Worm (Caenorhabditis elegans) whole organism, L4 larva: ENCODE results near the gene C06E2.2.

Experiments
- Y75B8A.6 ChIP-seq: fragments of 200-800 bp; sonication (Bioruptor generic); IDR thresholded peaks from 2 replicates; pipeline ENCODE4 v1.3.6; 2022; ENCODE audit warnings: missing genetic modification reagents, missing genetic modification characterization, missing compliant biosample characterization
- aha-1 ChIP-seq: fragments of 150-350 bp; peaks from one replicate; lab custom pipeline; 2014; ENCODE audit warnings: missing biosample characterization, missing genetic modification characterization
- ceh-28 ChIP-seq: fragments of 150-350 bp; optimal IDR thresholded peaks from 2 replicates; lab custom pipeline; 2014; ENCODE audit warnings: missing biosample characterization, missing genetic modification reagents, missing genetic modification characterization
- ceh-82 ChIP-seq: sonication (generic microtip); optimal IDR thresholded peaks from 2 replicates; lab custom pipeline; 2017; ENCODE audit warnings: missing biosample characterization, missing genetic modification characterization
- ctbp-1 ChIP-seq: fragments of 200-800 bp; sonication (Bioruptor generic); IDR thresholded peaks from 2 replicates; pipeline ENCODE4 v1.3.6; 2022; ENCODE audit warnings: missing genetic modification reagents, missing genetic modification characterization, missing compliant biosample characterization
- daf-16 ChIP-seq, 3 experiments: sonication (generic microtip); optimal IDR thresholded peaks; 2 replicates each; lab custom pipeline; 2016 to 2017; ENCODE audit warnings: missing genetic modification characterization in 3 of 3, missing genetic modification reagents in 3 of 3, mild to moderate bottlenecking in 2 of 3, missing compliant biosample characterization in 2 of 3, missing biosample characterization in 1 of 3, moderate library complexity in 1 of 3
- dmd-9 ChIP-seq: fragments of 200-800 bp; sonication (Bioruptor generic); IDR thresholded peaks from 2 replicates; pipeline ENCODE4 v1.3.6; 2022; ENCODE audit warnings: missing genetic modification reagents, missing genetic modification characterization, missing compliant biosample characterization
- dpl-1 ChIP-seq: fragments of 150-350 bp; optimal IDR thresholded peaks from 2 replicates; lab custom pipeline; 2014; ENCODE audit warnings: missing biosample characterization, missing genetic modification reagents, missing genetic modification characterization
- dve-1 ChIP-seq: sonication (generic microtip); optimal IDR thresholded peaks from 2 replicates; lab custom pipeline; 2017; ENCODE audit warnings: antibody characterized with exemption, mild to moderate bottlenecking, missing genetic modification characterization, missing compliant biosample characterization; ENCODE audit not compliant: insufficient read depth
- gei-8 ChIP-seq: fragments of 200-800 bp; sonication (Bioruptor generic); optimal IDR thresholded peaks from 2 replicates; lab custom pipeline; 2018; ENCODE audit warnings: mild to moderate bottlenecking, missing genetic modification characterization, missing compliant biosample characterization
- hlh-30 ChIP-seq: sonication (generic microtip); optimal IDR thresholded peaks from 2 replicates; lab custom pipeline; 2017; ENCODE audit warnings: antibody characterized with exemption, mild to moderate bottlenecking, missing genetic modification characterization, missing compliant biosample characterization; ENCODE audit not compliant: insufficient read depth
- hmg-1.1 ChIP-seq: fragments of 200-800 bp; sonication (Bioruptor generic); IDR thresholded peaks from 2 replicates; pipeline ENCODE4 v1.3.6; 2022; ENCODE audit warnings: missing genetic modification reagents, missing genetic modification characterization, missing compliant biosample characterization
- lin-13 ChIP-seq: fragments of 150-350 bp; optimal IDR thresholded peaks from 2 replicates; lab custom pipeline; 2014; ENCODE audit warnings: missing biosample characterization, missing genetic modification reagents, missing genetic modification characterization
- lin-29 ChIP-seq: fragments of 200-800 bp; sonication (Bioruptor generic); IDR thresholded peaks from 2 replicates; pipeline ENCODE4 v1.3.6; 2022; ENCODE audit warnings: missing genetic modification reagents, missing genetic modification characterization, missing compliant biosample characterization
- lin-38 ChIP-seq: fragments of 200-800 bp; sonication (Bioruptor generic); IDR thresholded peaks from 2 replicates; pipeline ENCODE4 v1.3.6; 2022; ENCODE audit warnings: missing genetic modification reagents, missing genetic modification characterization, missing compliant biosample characterization
- madf-9 ChIP-seq: fragments of 200-800 bp; sonication (Bioruptor generic); conservative IDR thresholded peaks from 2 replicates; pipeline ENCODE4 v1.3.6; 2022; ENCODE audit warnings: missing genetic modification reagents, missing genetic modification characterization, missing compliant biosample characterization
- mdl-1 ChIP-seq, 2 experiments: fragments of 150-350 bp in 1 of 2; sonication (generic microtip) in 1 of 2; optimal IDR thresholded peaks; 2 replicates each; lab custom pipeline; 2014 to 2017; ENCODE audit warnings: missing biosample characterization in 2 of 2, missing genetic modification characterization in 2 of 2
- mdt-29 ChIP-seq: fragments of 200-800 bp; sonication (Bioruptor generic); IDR thresholded peaks from 2 replicates; pipeline ENCODE4 v1.3.6; 2022; ENCODE audit warnings: missing genetic modification reagents, missing genetic modification characterization, missing compliant biosample characterization
- mxl-3 ChIP-seq: fragments of 200-800 bp; sonication (Bioruptor generic); optimal IDR thresholded peaks from 2 replicates; lab custom pipeline; 2018; ENCODE audit warnings: mild to moderate bottlenecking, missing genetic modification characterization, missing compliant biosample characterization
- nhr-10 ChIP-seq: fragments of 150-350 bp; optimal IDR thresholded peaks from 2 replicates; lab custom pipeline; 2014; ENCODE audit warnings: missing biosample characterization, missing genetic modification characterization
- nhr-102 ChIP-seq: sonication (generic microtip); optimal IDR thresholded peaks from 2 replicates; lab custom pipeline; 2016; ENCODE audit warnings: mild to moderate bottlenecking, missing genetic modification characterization, moderate library complexity, missing compliant biosample characterization
- nhr-28 ChIP-seq: fragments of 150-350 bp; optimal IDR thresholded peaks from 2 replicates; lab custom pipeline; 2014; ENCODE audit warnings: missing biosample characterization, missing genetic modification characterization
- nhr-6 ChIP-seq: fragments of 150-350 bp; optimal IDR thresholded peaks from 2 replicates; lab custom pipeline; 2014; ENCODE audit warnings: missing biosample characterization, missing genetic modification characterization
- nhr-77 ChIP-seq: fragments of 150-350 bp; optimal IDR thresholded peaks from 2 replicates; lab custom pipeline; 2014; ENCODE audit warnings: missing biosample characterization, missing genetic modification characterization
- pha-4 ChIP-seq, 2 experiments: fragments of 150-350 bp in 1 of 2; fragments of 200-800 bp in 1 of 2; sonication (Bioruptor generic) in 1 of 2; IDR thresholded peaks in 1 of 2; optimal IDR thresholded peaks in 1 of 2; 2 replicates each; pipeline versions ENCODE4 v1.3.6 to Lab custom; 2014 to 2022; ENCODE audit warnings: missing genetic modification characterization in 2 of 2, missing genetic modification reagents in 2 of 2, missing biosample characterization in 1 of 2, missing compliant biosample characterization in 1 of 2
- php-3 ChIP-seq: fragments of 200-800 bp; sonication (Bioruptor generic); IDR thresholded peaks from 2 replicates; pipeline ENCODE4 v1.3.6; 2022; ENCODE audit warnings: missing genetic modification reagents, missing genetic modification characterization, missing compliant biosample characterization
- pqm-1 ChIP-seq: sonication (generic microtip); optimal IDR thresholded peaks from 2 replicates; lab custom pipeline; 2017; ENCODE audit warnings: missing biosample characterization, missing genetic modification characterization
- rbr-2 ChIP-seq: sonication (generic microtip); optimal IDR thresholded peaks from 2 replicates; lab custom pipeline; 2016; ENCODE audit warnings: missing genotype, missing genetic modification characterization, missing compliant biosample characterization
- spr-1 ChIP-seq: sonication (generic microtip); optimal IDR thresholded peaks from 2 replicates; lab custom pipeline; 2016; ENCODE audit warnings: mild to moderate bottlenecking, missing genetic modification characterization, missing compliant biosample characterization
- tag-97 ChIP-seq: fragments of 200-800 bp; sonication (Bioruptor generic); IDR thresholded peaks from 2 replicates; pipeline ENCODE4 v1.3.6; 2022; ENCODE audit warnings: missing genetic modification characterization, missing compliant biosample characterization
- unc-130 ChIP-seq: sonication (generic microtip); optimal IDR thresholded peaks from 2 replicates; lab custom pipeline; 2016; ENCODE audit warnings: missing genetic modification reagents, missing genetic modification characterization, missing compliant biosample characterization
- unc-62 ChIP-seq, 3 experiments: fragments of 150-350 bp in 1 of 3; sonication (generic microtip); optimal IDR thresholded peaks in 2 of 3; peaks in 1 of 3; 1 replicate in 1 of 3; 2 replicates in 2 of 3; lab custom pipeline; 2014 to 2017; ENCODE audit warnings: missing biosample characterization in 3 of 3, missing genetic modification characterization in 3 of 3, missing genetic modification reagents in 3 of 3, missing genotype in 1 of 3
- vab-7 ChIP-seq: fragments of 200-800 bp; sonication (Bioruptor generic); IDR thresholded peaks from 2 replicates; pipeline ENCODE4 v1.3.6; 2022; ENCODE audit warnings: missing genetic modification reagents, missing genetic modification characterization, missing compliant biosample characterization
- zfp-2 ChIP-seq: sonication (generic microtip); optimal IDR thresholded peaks from 2 replicates; lab custom pipeline; 2016; ENCODE audit warnings: mild to moderate bottlenecking, missing genetic modification characterization, missing compliant biosample characterization

Gene C06E2.2

ce11 chrX:8890251-8890755, 10.9 kb downstream of the C06E2.2 start:
- TF ChIP-seq nhr-28 (peak; percentile 56), unc-62 (GFP tag; optimal IDR thresholded peaks at IDR 0.05 in 1 of 2; lab: Kevin White, UChicago) (peak in 1 of 2 experiments; percentile 64), unc-62 (tag; optimal IDR thresholded peaks at IDR 0.05; lab: Kevin White, UChicago) (no peak), lin-13 (GFP tag; lab: Kevin White, UChicago) (no peak)

- TF ChIP-seq spr-1 (no peak), pqm-1 (tag; lab: Kevin White, UChicago) (peak; percentile 12), nhr-28 (peak; percentile 28), unc-62 (GFP tag; optimal IDR thresholded peaks at IDR 0.05 in 1 of 2; lab: Kevin White, UChicago) (peak in 1 of 2 experiments; percentile 98), unc-62 (tag; optimal IDR thresholded peaks at IDR 0.05; lab: Kevin White, UChicago) (no peak), madf-9 (no peak)
Observed at ce11 chrX:8891393-8891953, 12.0 kb downstream of the C06E2.2 start.

- TF ChIP-seq lin-29: no peak
- TF ChIP-seq daf-16 (GFP tag; optimal IDR thresholded peaks at IDR 0.05; lab: Kevin White, UChicago): no peak
- TF ChIP-seq daf-16 (tag; optimal IDR thresholded peaks at IDR 0.05; lab: Kevin White, UChicago): no peak
- TF ChIP-seq Y75B8A.6: no peak
- no peak for TF ChIP-seq ctbp-1 (GFP tag; lab: Robert Waterston, UW)
- TF ChIP-seq dmd-9 (GFP tag; lab: Robert Waterston, UW): no peak
- no peak for TF ChIP-seq nhr-6
- no peak for TF ChIP-seq nhr-102 (tag; lab: Kevin White, UChicago)
- TF ChIP-seq, all 104 proteins: peak for 0
Observed at ce11 chrX:8892808-8893207, 13.4 kb downstream of the C06E2.2 start, which contains the start of gene C13E3.1. C13E3.1 (plus strand) TSS chrX:8893108.

ce11 chrX:8902920-8903319, 23.5 kb downstream of the C06E2.2 start:
- TF ChIP-seq php-3 (GFP tag; lab: Robert Waterston, UW) (peak; percentile 24; the same call in 1 of the 2 replicates), unc-62 (GFP tag; optimal IDR thresholded peaks at IDR 0.05 in 1 of 2; lab: Kevin White, UChicago) (no peak), unc-62 (tag; optimal IDR thresholded peaks at IDR 0.05; lab: Kevin White, UChicago) (no peak)

ce11 chrX:8905089-8905488, 25.6 kb downstream of the C06E2.2 start, which contains the start of gene ensh-1:
ensh-1 (plus strand) TSS chrX:8905389.
- TF ChIP-seq ceh-28 (no peak), aha-1 (peak; percentile 20)

- TF ChIP-seq gei-8 (GFP tag; lab: Kevin White, UChicago) (no peak), pha-4 (GFP tag; IDR thresholded peaks at IDR 0.05; lab: Robert Waterston, UW) (no peak), pha-4 (tag; optimal IDR thresholded peaks at IDR 0.05; lab: Kevin White, UChicago) (peak; percentile 2), unc-62 (GFP tag; optimal IDR thresholded peaks at IDR 0.05 in 1 of 2; lab: Kevin White, UChicago) (peak in 1 of 2 experiments; percentile 69), unc-62 (tag; optimal IDR thresholded peaks at IDR 0.05; lab: Kevin White, UChicago) (no peak), hlh-30 (tag; lab: Kevin White, UChicago) (peak; percentile 13), nhr-10 (tag; lab: Kevin White, UChicago) (no peak), dve-1 (tag; lab: Kevin White, UChicago) (no peak), ceh-82 (tag; lab: Kevin White, UChicago) (no peak), mdt-29 (GFP tag; lab: Robert Waterston, UW) (0 out of 2 replicates have a peak, but pooled peaks have one; percentile 14), dpl-1 (GFP tag; lab: Kevin White, UChicago) (peak; percentile 2), mxl-3 (GFP tag; lab: Kevin White, UChicago) (peak; percentile 47), hmg-1.1 (GFP tag; lab: Robert Waterston, UW) (0 out of 2 replicates have a peak, but pooled peaks have one; percentile 48), nhr-77 (tag; lab: Kevin White, UChicago) (peak; percentile 5), mdl-1 (tag; optimal IDR thresholded peaks at IDR 0.05; lab: Kevin White, UChicago) (peak in 1 of 2 experiments; percentile 8), tag-97 (no peak), spr-1 (no peak), pqm-1 (tag; lab: Kevin White, UChicago) (peak; percentile 25), aha-1 (peak; percentile 80), rbr-2 (tag; lab: Kevin White, UChicago) (peak; percentile 23), zfp-2 (tag; lab: Kevin White, UChicago) (no peak), vab-7 (peak; percentile 27; the same call in 1 of the 2 replicates), unc-130 (GFP tag; lab: Kevin White, UChicago) (no peak), lin-38 (GFP tag; lab: Robert Waterston, UW) (peak; percentile 92)
Observed at ce11 chrX:8911077-8911476, 31.6 kb downstream of the C06E2.2 start, which contains the start of gene cyn-8. cyn-8 (plus strand) TSS chrX:8911293.
